Worm (Caenorhabditis elegans) whole organism, young adult: ENCODE results near the gene F13A7.11.
"Not testable (repeated sequence)": the region's sequence is repeated elsewhere in the genome, so short reads cannot be mapped to it uniquely, and the experiment has no call there.

Experiments
- F52B5.7 ChIP-seq: sonication (generic microtip); optimal IDR thresholded peaks from 2 replicates; lab custom pipeline; 2016; ENCODE audit warnings: mild to moderate bottlenecking, missing genetic modification characterization, missing compliant biosample characterization
- pbrm-1 ChIP-seq: fragments of 200-800 bp; sonication (Bioruptor generic); IDR thresholded peaks from 2 replicates; pipeline ENCODE4 v1.3.6; 2022; ENCODE audit warnings: missing genetic modification reagents, missing genetic modification characterization, missing compliant biosample characterization
- pha-4 ChIP-seq: fragments of 150-350 bp; sonication (generic microtip); optimal IDR thresholded peaks from 2 replicates; lab custom pipeline; 2014; ENCODE audit warnings: missing biosample characterization, missing genetic modification reagents, missing genetic modification characterization

ce11 chrV:16383729-16384128 lies 11.4 kb downstream of the F13A7.11 start, which contains the start of gene F13A7.7:
- not testable (repeated sequence) for TF ChIP-seq pha-4 (tag; lab: Kevin White, UChicago); pbrm-1 (GFP tag; lab: Robert Waterston, UW); F52B5.7 (tag; lab: Kevin White, UChicago)
